Worm (Caenorhabditis elegans) whole organism, L4 larva: Measurements from ENCODE around the gene str-141.

Source experiments
- F26F4.8 ChIP-seq: fragments of 200-800 bp; sonication (Bioruptor generic); conservative IDR thresholded peaks from 2 replicates; pipeline ENCODE4 v1.3.6; 2022; ENCODE audit warnings: missing genetic modification characterization, missing compliant biosample characterization
- F37D6.2 ChIP-seq: sonication (generic microtip); optimal IDR thresholded peaks from 2 replicates; lab custom pipeline; 2016; ENCODE audit warnings: mild to moderate bottlenecking, missing genetic modification characterization, missing compliant biosample characterization
- F49E8.2 ChIP-seq: sonication (generic microtip); optimal IDR thresholded peaks from 2 replicates; lab custom pipeline; 2016; ENCODE audit warnings: missing compliant biosample characterization, mild to moderate bottlenecking, missing genetic modification characterization, borderline replicate concordance
- R02D3.7 ChIP-seq: fragments of 150-350 bp; sonication (generic microtip); optimal IDR thresholded peaks from 3 replicates; lab custom pipeline; 2014; ENCODE audit warnings: missing biosample characterization, missing genetic modification characterization
- Y105C5A.15 ChIP-seq: fragments of 200-800 bp; sonication (Bioruptor generic); IDR thresholded peaks from 2 replicates; pipeline ENCODE4 v1.3.6; 2022; ENCODE audit warnings: missing genetic modification characterization, missing compliant biosample characterization
- Y48G9A.11 ChIP-seq: fragments of 200-800 bp; sonication (Bioruptor generic); IDR thresholded peaks from 2 replicates; pipeline ENCODE4 v1.3.6; 2022; ENCODE audit warnings: missing genetic modification reagents, missing genetic modification characterization, missing compliant biosample characterization
- Y5F2A.4 ChIP-seq: fragments of 200-800 bp; sonication (Bioruptor generic); optimal IDR thresholded peaks from 2 replicates; lab custom pipeline; 2018; ENCODE audit warnings: mild to moderate bottlenecking, missing genetic modification characterization, missing compliant biosample characterization
- ZK337.2 ChIP-seq: fragments of 200-800 bp; sonication (Bioruptor generic); IDR thresholded peaks from 2 replicates; pipeline ENCODE4 v1.3.6; 2022; ENCODE audit warnings: missing genetic modification reagents, missing genetic modification characterization, missing compliant biosample characterization
- ZK546.5 ChIP-seq, 2 experiments: sonication (generic microtip); optimal IDR thresholded peaks; 2 replicates each; lab custom pipeline; 2017; ENCODE audit warnings: missing biosample characterization in 2 of 2, missing genetic modification characterization in 2 of 2
- aha-1 ChIP-seq: fragments of 150-350 bp; peaks from one replicate; lab custom pipeline; 2014; ENCODE audit warnings: missing biosample characterization, missing genetic modification characterization
- aly-2 ChIP-seq: sonication (generic microtip); optimal IDR thresholded peaks from 2 replicates; lab custom pipeline; 2018; ENCODE audit warnings: missing biosample characterization, missing genetic modification characterization
- ama-1 ChIP-seq: fragments of 150-350 bp; optimal IDR thresholded peaks from 2 replicates; lab custom pipeline; 2014; ENCODE audit warnings: inconsistent platforms, mixed read lengths
- ceh-28 ChIP-seq: fragments of 150-350 bp; optimal IDR thresholded peaks from 2 replicates; lab custom pipeline; 2014; ENCODE audit warnings: missing biosample characterization, missing genetic modification reagents, missing genetic modification characterization
- ctbp-1 ChIP-seq: fragments of 200-800 bp; sonication (Bioruptor generic); IDR thresholded peaks from 2 replicates; pipeline ENCODE4 v1.3.6; 2022; ENCODE audit warnings: missing genetic modification reagents, missing genetic modification characterization, missing compliant biosample characterization
- daf-16 ChIP-seq, 3 experiments: sonication (generic microtip); optimal IDR thresholded peaks; 2 replicates each; lab custom pipeline; 2016 to 2017; ENCODE audit warnings: missing genetic modification characterization in 3 of 3, missing genetic modification reagents in 3 of 3, mild to moderate bottlenecking in 2 of 3, missing compliant biosample characterization in 2 of 3, missing biosample characterization in 1 of 3, moderate library complexity in 1 of 3
- daf-19 ChIP-seq: fragments of 200-800 bp; sonication (Bioruptor generic); conservative IDR thresholded peaks from 2 replicates; pipeline ENCODE4 v1.3.6; 2022; ENCODE audit warnings: missing genetic modification characterization, missing compliant biosample characterization
- dmd-8 ChIP-seq: fragments of 200-800 bp; sonication (Bioruptor generic); IDR thresholded peaks from 2 replicates; pipeline ENCODE4 v1.3.6; 2022; ENCODE audit warnings: missing genetic modification characterization, missing compliant biosample characterization
- egl-27 ChIP-seq: sonication (generic microtip); optimal IDR thresholded peaks from 3 replicates; lab custom pipeline; 2017; ENCODE audit warnings: missing biosample characterization, missing genetic modification reagents, missing genetic modification characterization
- hlh-11 ChIP-seq: fragments of 200-800 bp; sonication (Bioruptor generic); optimal IDR thresholded peaks from 2 replicates; lab custom pipeline; 2018; ENCODE audit warnings: mild to moderate bottlenecking, missing genetic modification characterization, missing compliant biosample characterization
- hlh-30 ChIP-seq: sonication (generic microtip); optimal IDR thresholded peaks from 2 replicates; lab custom pipeline; 2017; ENCODE audit warnings: antibody characterized with exemption, mild to moderate bottlenecking, missing genetic modification characterization, missing compliant biosample characterization; ENCODE audit not compliant: insufficient read depth
- jun-1 ChIP-seq: fragments of 150-350 bp; optimal IDR thresholded peaks from 2 replicates; lab custom pipeline; 2014; ENCODE audit warnings: missing biosample characterization, missing genetic modification reagents, missing genetic modification characterization
- lin-13 ChIP-seq: fragments of 150-350 bp; optimal IDR thresholded peaks from 2 replicates; lab custom pipeline; 2014; ENCODE audit warnings: missing biosample characterization, missing genetic modification reagents, missing genetic modification characterization
- nhr-102 ChIP-seq: sonication (generic microtip); optimal IDR thresholded peaks from 2 replicates; lab custom pipeline; 2016; ENCODE audit warnings: mild to moderate bottlenecking, missing genetic modification characterization, moderate library complexity, missing compliant biosample characterization
- nhr-237 ChIP-seq: sonication (generic microtip); optimal IDR thresholded peaks from 2 replicates; lab custom pipeline; 2017; ENCODE audit warnings: missing biosample characterization, missing genetic modification characterization
- nhr-25 ChIP-seq: sonication (generic microtip); optimal IDR thresholded peaks from 2 replicates; lab custom pipeline; 2017; ENCODE audit warnings: missing genetic modification characterization, mild to moderate bottlenecking, missing compliant biosample characterization, antibody characterized with exemption, moderate library complexity, borderline replicate concordance; ENCODE audit not compliant: insufficient read depth
- nhr-28 ChIP-seq: fragments of 150-350 bp; optimal IDR thresholded peaks from 2 replicates; lab custom pipeline; 2014; ENCODE audit warnings: missing biosample characterization, missing genetic modification characterization
- nhr-41 ChIP-seq: fragments of 200-800 bp; sonication (Bioruptor generic); IDR thresholded peaks from 2 replicates; pipeline ENCODE4 v1.3.6; 2022; ENCODE audit warnings: missing genetic modification reagents, missing genetic modification characterization, missing compliant biosample characterization
- nhr-76 ChIP-seq: fragments of 150-350 bp; optimal IDR thresholded peaks from 2 replicates; lab custom pipeline; 2014; ENCODE audit warnings: missing biosample characterization, missing genetic modification characterization
- pha-4 ChIP-seq, 2 experiments: fragments of 150-350 bp in 1 of 2; fragments of 200-800 bp in 1 of 2; sonication (Bioruptor generic) in 1 of 2; IDR thresholded peaks in 1 of 2; optimal IDR thresholded peaks in 1 of 2; 2 replicates each; pipeline versions ENCODE4 v1.3.6 to Lab custom; 2014 to 2022; ENCODE audit warnings: missing genetic modification characterization in 2 of 2, missing genetic modification reagents in 2 of 2, missing biosample characterization in 1 of 2, missing compliant biosample characterization in 1 of 2
- pqm-1 ChIP-seq: sonication (generic microtip); optimal IDR thresholded peaks from 2 replicates; lab custom pipeline; 2017; ENCODE audit warnings: missing biosample characterization, missing genetic modification characterization
- rbr-2 ChIP-seq: sonication (generic microtip); optimal IDR thresholded peaks from 2 replicates; lab custom pipeline; 2016; ENCODE audit warnings: missing genotype, missing genetic modification characterization, missing compliant biosample characterization
- set-16 ChIP-seq: fragments of 200-800 bp; sonication (Bioruptor generic); IDR thresholded peaks from 2 replicates; pipeline ENCODE4 v1.3.6; 2022; ENCODE audit warnings: missing genetic modification reagents, missing genetic modification characterization, missing compliant biosample characterization
- tag-97 ChIP-seq: fragments of 200-800 bp; sonication (Bioruptor generic); IDR thresholded peaks from 2 replicates; pipeline ENCODE4 v1.3.6; 2022; ENCODE audit warnings: missing genetic modification characterization, missing compliant biosample characterization
- tra-1 ChIP-seq: fragments of 200-800 bp; sonication (Bioruptor generic); IDR thresholded peaks from 2 replicates; pipeline ENCODE4 v1.3.6; 2022; ENCODE audit warnings: missing genetic modification reagents, missing genetic modification characterization, missing compliant biosample characterization
- unc-62 ChIP-seq, 3 experiments: fragments of 150-350 bp in 1 of 3; sonication (generic microtip); optimal IDR thresholded peaks in 2 of 3; peaks in 1 of 3; 1 replicate in 1 of 3; 2 replicates in 2 of 3; lab custom pipeline; 2014 to 2017; ENCODE audit warnings: missing biosample characterization in 3 of 3, missing genetic modification characterization in 3 of 3, missing genetic modification reagents in 3 of 3, missing genotype in 1 of 3
- zfp-2 ChIP-seq: sonication (generic microtip); optimal IDR thresholded peaks from 2 replicates; lab custom pipeline; 2016; ENCODE audit warnings: mild to moderate bottlenecking, missing genetic modification characterization, missing compliant biosample characterization
- zip-11 ChIP-seq: fragments of 200-800 bp; sonication (Bioruptor generic); IDR thresholded peaks from 2 replicates; pipeline ENCODE4 v1.3.6; 2022; ENCODE audit warnings: missing genetic modification characterization, missing compliant biosample characterization

The str-141 gene

ce11 chrV:11326914-11327367, 3.3 kb upstream of the str-141 start, which contains the start of gene tmed-10 (continued):
- 0 out of 2 replicates have a peak, but pooled peaks have one; percentile 18 for TF ChIP-seq tra-1 (GFP tag; lab: Robert Waterston, UW)
- TF ChIP-seq unc-62 (GFP tag; optimal IDR thresholded peaks at IDR 0.05 in 1 of 2; lab: Kevin White, UChicago): peak in 1 of 2 experiments; percentile 56
- no peak for TF ChIP-seq unc-62 (tag; optimal IDR thresholded peaks at IDR 0.05; lab: Kevin White, UChicago)
- no peak for TF ChIP-seq zfp-2 (tag; lab: Kevin White, UChicago)
- peak; percentile 43 for TF ChIP-seq nhr-28
- no peak for TF ChIP-seq jun-1 (tag; lab: Kevin White, UChicago)
- TF ChIP-seq, all 104 proteins: peak for 27

ce11 chrV:11321719-11322118, 1.9 kb downstream of the str-141 start, which contains the start of gene F47G9.4:
Gene F47G9.4, minus strand, starts transcription at chrV:11321816.
- TF ChIP-seq nhr-28 (peak; percentile 48), daf-16 (GFP tag; optimal IDR thresholded peaks at IDR 0.05; lab: Kevin White, UChicago) (no peak), daf-16 (tag; optimal IDR thresholded peaks at IDR 0.05; lab: Kevin White, UChicago) (peak; percentile 18), F49E8.2 (no peak), hlh-11 (peak; percentile 25), pha-4 (GFP tag; IDR thresholded peaks at IDR 0.05; lab: Robert Waterston, UW) (no peak), pha-4 (tag; optimal IDR thresholded peaks at IDR 0.05; lab: Kevin White, UChicago) (peak; percentile 74)

ce11 chrV:11320860-11321259, 2.8 kb downstream of the str-141 start:
- TF ChIP-seq aha-1 (peak; percentile 72), tag-97 (GFP tag; lab: Robert Waterston, UW) (no peak), unc-62 (GFP tag; optimal IDR thresholded peaks at IDR 0.05 in 1 of 2; lab: Kevin White, UChicago) (peak in 1 of 2 experiments; percentile 8), unc-62 (tag; optimal IDR thresholded peaks at IDR 0.05; lab: Kevin White, UChicago) (no peak), ceh-28 (tag; lab: Kevin White, UChicago) (no peak)
- TF ChIP-seq, all 104 proteins: peak for 2

- TF ChIP-seq aha-1: peak; percentile 13
- TF ChIP-seq lin-13 (GFP tag; lab: Kevin White, UChicago): no peak
- no peak for TF ChIP-seq daf-16 (GFP tag; optimal IDR thresholded peaks at IDR 0.05; lab: Kevin White, UChicago)
- no peak for TF ChIP-seq daf-16 (tag; optimal IDR thresholded peaks at IDR 0.05; lab: Kevin White, UChicago)
- TF ChIP-seq pqm-1 (tag; lab: Kevin White, UChicago): no peak
- no peak for TF ChIP-seq Y105C5A.15 (GFP tag; lab: Robert Waterston, UW)
Measured at ce11 chrV:11316801-11317200, 6.8 kb downstream of the str-141 start, which contains the start of gene cutl-18. Gene cutl-18, minus strand, starts transcription at chrV:11316901.

- peak in 1 of 2 experiments; percentile 28 for TF ChIP-seq ZK546.5 (tag; optimal IDR thresholded peaks at IDR 0.05; lab: Kevin White, UChicago)
- TF ChIP-seq set-16 (GFP tag; lab: Robert Waterston, UW): no peak
- TF ChIP-seq nhr-237 (tag; lab: Kevin White, UChicago): no peak
- TF ChIP-seq F49E8.2: peak; percentile 74
- TF ChIP-seq ama-1 (lab: Kevin White, UChicago): peak; percentile 11
- TF ChIP-seq nhr-102 (tag; lab: Kevin White, UChicago): peak; percentile 94
- TF ChIP-seq ZK337.2 (GFP tag; lab: Robert Waterston, UW): peak; percentile 95
- TF ChIP-seq hlh-30 (tag; lab: Kevin White, UChicago): peak; percentile 98
- peak; percentile 97 for TF ChIP-seq Y5F2A.4
- peak; percentile 99 for TF ChIP-seq nhr-41 (GFP tag; lab: Robert Waterston, UW)
- TF ChIP-seq dmd-8 (GFP tag; lab: Robert Waterston, UW): peak; percentile 100
- peak; percentile 68 for TF ChIP-seq F37D6.2 (tag; lab: Kevin White, UChicago)
- TF ChIP-seq Y48G9A.11: peak; percentile 94
- TF ChIP-seq R02D3.7 (tag; lab: Kevin White, UChicago): peak; percentile 45
- TF ChIP-seq zip-11 (GFP tag; lab: Robert Waterston, UW): peak; percentile 93
- peak; percentile 78 for TF ChIP-seq nhr-28
- TF ChIP-seq ceh-28 (tag; lab: Kevin White, UChicago): no peak
- TF ChIP-seq egl-27 (tag; lab: Kevin White, UChicago): no peak
- TF ChIP-seq daf-19 (GFP tag; lab: Robert Waterston, UW): peak; percentile 98
- peak; percentile 98 for TF ChIP-seq ctbp-1 (GFP tag; lab: Robert Waterston, UW)
- TF ChIP-seq unc-62 (GFP tag; optimal IDR thresholded peaks at IDR 0.05 in 1 of 2; lab: Kevin White, UChicago): peak in 1 of 2 experiments; percentile 84
- peak; percentile 65 for TF ChIP-seq unc-62 (tag; optimal IDR thresholded peaks at IDR 0.05; lab: Kevin White, UChicago)
- TF ChIP-seq F26F4.8 (GFP tag; lab: Robert Waterston, UW): peak; percentile 100
- TF ChIP-seq nhr-25 (tag; lab: Kevin White, UChicago): peak; percentile 79
- no peak for TF ChIP-seq nhr-76
- TF ChIP-seq zfp-2 (tag; lab: Kevin White, UChicago): peak; percentile 74
- peak; percentile 90 for TF ChIP-seq rbr-2 (tag; lab: Kevin White, UChicago)
- no peak for TF ChIP-seq aly-2 (tag; lab: Kevin White, UChicago)
Measured at ce11 chrV:11314025-11314880, 9.4 kb downstream of the str-141 start.
